Worm (Caenorhabditis elegans) whole organism, young adult: ENCODE results near the gene B0310.6.

Experiments used
- F22D6.2 ChIP-seq: sonication (generic microtip); optimal IDR thresholded peaks from 2 replicates; lab custom pipeline; 2016; ENCODE audit warnings: mild to moderate bottlenecking, missing genetic modification characterization, missing compliant biosample characterization
- F23B12.7 ChIP-seq: sonication (generic microtip); optimal IDR thresholded peaks from 2 replicates; lab custom pipeline; 2017; ENCODE audit warnings: missing genetic modification characterization, mild to moderate bottlenecking, missing compliant biosample characterization, antibody characterized with exemption, moderate library complexity; ENCODE audit not compliant: insufficient read depth
- F55B11.4 ChIP-seq: sonication (generic microtip); optimal IDR thresholded peaks from 2 replicates; lab custom pipeline; 2016; ENCODE audit warnings: missing compliant biosample characterization, missing genetic modification characterization, borderline replicate concordance; ENCODE audit not compliant: insufficient read depth
- K11D2.4 ChIP-seq: fragments of 200-800 bp; sonication (Bioruptor generic); IDR thresholded peaks from 2 replicates; pipeline ENCODE4 v1.3.6; 2022; ENCODE audit warnings: missing genetic modification reagents, missing genetic modification characterization, missing compliant biosample characterization
- K12H6.12 ChIP-seq: fragments of 200-800 bp; sonication (Bioruptor generic); optimal IDR thresholded peaks from 2 replicates; lab custom pipeline; 2018; ENCODE audit warnings: mild to moderate bottlenecking, missing genetic modification characterization, missing compliant biosample characterization
- T07F8.4 ChIP-seq: sonication (generic microtip); optimal IDR thresholded peaks from 2 replicates; lab custom pipeline; 2016; ENCODE audit warnings: mild to moderate bottlenecking, missing genetic modification characterization, moderate library complexity, missing compliant biosample characterization
- Y56A3A.18 ChIP-seq: fragments of 200-800 bp; sonication (Bioruptor generic); IDR thresholded peaks from 2 replicates; pipeline ENCODE4 v1.3.6; 2022; ENCODE audit warnings: missing genetic modification reagents, missing genetic modification characterization, missing compliant biosample characterization
- aptf-2 ChIP-seq: fragments of 200-800 bp; sonication (Bioruptor generic); conservative IDR thresholded peaks from 2 replicates; pipeline ENCODE4 v1.3.6; 2022; ENCODE audit warnings: missing genetic modification reagents, missing genetic modification characterization, missing compliant biosample characterization
- atf-7 ChIP-seq: sonication (generic microtip); optimal IDR thresholded peaks from 2 replicates; lab custom pipeline; 2017; ENCODE audit warnings: mild to moderate bottlenecking, missing genetic modification characterization, missing compliant biosample characterization
- athp-1 ChIP-seq: sonication (generic microtip); optimal IDR thresholded peaks from 2 replicates; lab custom pipeline; 2017; ENCODE audit warnings: mild to moderate bottlenecking, missing genetic modification characterization, missing compliant biosample characterization
- attf-5 ChIP-seq: fragments of 200-800 bp; sonication (Bioruptor generic); optimal IDR thresholded peaks from 2 replicates; lab custom pipeline; 2018; ENCODE audit warnings: mild to moderate bottlenecking, missing genetic modification characterization, missing compliant biosample characterization
- cebp-1 ChIP-seq, 2 experiments: fragments of 200-800 bp in 1 of 2; sonication (Bioruptor generic) in 1 of 2; sonication (generic microtip) in 1 of 2; IDR thresholded peaks in 1 of 2; optimal IDR thresholded peaks in 1 of 2; 2 replicates each; pipeline versions ENCODE4 v1.3.6 to Lab custom; 2017 to 2022; ENCODE audit warnings: missing compliant biosample characterization in 2 of 2, missing genetic modification characterization in 2 of 2, mild to moderate bottlenecking in 1 of 2, missing genetic modification reagents in 1 of 2, moderate library complexity in 1 of 2
- ceh-27 ChIP-seq: fragments of 200-800 bp; sonication (Bioruptor generic); optimal IDR thresholded peaks from 2 replicates; lab custom pipeline; 2018; ENCODE audit warnings: mild to moderate bottlenecking, missing genetic modification characterization, moderate library complexity, missing compliant biosample characterization
- ceh-40 ChIP-seq: fragments of 200-800 bp; sonication (Bioruptor generic); IDR thresholded peaks from 2 replicates; pipeline ENCODE4 v1.3.6; 2022; ENCODE audit warnings: missing genetic modification characterization, missing compliant biosample characterization
- ceh-58 ChIP-seq: fragments of 200-800 bp; sonication (Bioruptor generic); IDR thresholded peaks from 2 replicates; pipeline ENCODE4 v1.3.6; 2022; ENCODE audit warnings: missing genetic modification characterization, missing compliant biosample characterization
- ceh-79 ChIP-seq: sonication (generic microtip); optimal IDR thresholded peaks from 2 replicates; lab custom pipeline; 2017; ENCODE audit warnings: mild to moderate bottlenecking, missing genetic modification characterization, missing compliant biosample characterization
- dpl-1 ChIP-seq: fragments of 150-350 bp; optimal IDR thresholded peaks from 2 replicates; lab custom pipeline; 2014; ENCODE audit warnings: missing biosample characterization, missing genetic modification reagents, missing genetic modification characterization
- efl-1 ChIP-seq: fragments of 150-350 bp; optimal IDR thresholded peaks from 2 replicates; lab custom pipeline; 2014; ENCODE audit warnings: missing biosample characterization, missing genetic modification reagents, missing genetic modification characterization
- egrh-3 ChIP-seq: fragments of 200-800 bp; sonication (Bioruptor generic); IDR thresholded peaks from 2 replicates; pipeline ENCODE4 v1.3.6; 2022; ENCODE audit warnings: missing genetic modification reagents, missing genetic modification characterization, missing compliant biosample characterization
- gei-17 ChIP-seq: fragments of 200-800 bp; sonication (Bioruptor generic); optimal IDR thresholded peaks from 2 replicates; lab custom pipeline; 2018; ENCODE audit warnings: mild to moderate bottlenecking, missing genetic modification characterization, missing compliant biosample characterization
- hlh-12 ChIP-seq: sonication (generic microtip); optimal IDR thresholded peaks from 2 replicates; lab custom pipeline; 2016; ENCODE audit warnings: missing genetic modification characterization, missing compliant biosample characterization
- hmg-20 ChIP-seq: fragments of 200-800 bp; sonication (Bioruptor generic); IDR thresholded peaks from 2 replicates; pipeline ENCODE4 v1.3.6; 2022; ENCODE audit warnings: missing genetic modification reagents, missing genetic modification characterization, missing compliant biosample characterization
- hrde-1 ChIP-seq: sonication (generic microtip); optimal IDR thresholded peaks from 2 replicates; lab custom pipeline; 2016; ENCODE audit warnings: missing genetic modification characterization, mild to moderate bottlenecking, missing compliant biosample characterization, moderate library complexity, missing genotype, missing genetic modification reagents, borderline replicate concordance
- lin-35 ChIP-seq, 3 experiments: fragments of 150-350 bp in 2 of 3; sonication (generic microtip) in 1 of 3; optimal IDR thresholded peaks; 2 replicates each; lab custom pipeline; 2014 to 2018; ENCODE audit warnings: missing biosample characterization in 3 of 3, missing genetic modification characterization in 3 of 3, missing genetic modification reagents in 3 of 3
- lin-54 ChIP-seq: fragments of 200-800 bp; sonication (Bioruptor generic); optimal IDR thresholded peaks from 2 replicates; lab custom pipeline; 2018; ENCODE audit warnings: mild to moderate bottlenecking, missing genetic modification characterization, missing compliant biosample characterization
- madf-6 ChIP-seq: fragments of 200-800 bp; sonication (Bioruptor generic); IDR thresholded peaks from 2 replicates; pipeline ENCODE4 v1.3.6; 2022; ENCODE audit warnings: missing genetic modification reagents, missing genetic modification characterization, missing compliant biosample characterization
- mcd-1 ChIP-seq: fragments of 200-800 bp; sonication (Bioruptor generic); IDR thresholded peaks from 2 replicates; pipeline ENCODE4 v1.3.6; 2022; ENCODE audit warnings: missing genetic modification reagents, missing genetic modification characterization, missing compliant biosample characterization
- mel-28 ChIP-seq: sonication (generic microtip); optimal IDR thresholded peaks from 2 replicates; lab custom pipeline; 2016; ENCODE audit warnings: borderline replicate concordance, mild to moderate bottlenecking, missing genetic modification characterization, missing compliant biosample characterization
- mes-4 ChIP-seq: sonication (generic microtip); optimal IDR thresholded peaks from 2 replicates; lab custom pipeline; 2016; ENCODE audit warnings: missing genotype, missing genetic modification characterization, missing compliant biosample characterization
- nfya-1 ChIP-seq: sonication (generic microtip); optimal IDR thresholded peaks from 2 replicates; lab custom pipeline; 2017; ENCODE audit warnings: antibody characterized with exemption, missing compliant biosample characterization, missing genetic modification characterization, borderline replicate concordance; ENCODE audit not compliant: insufficient read depth
- nfya-2 ChIP-seq: fragments of 200-800 bp; sonication (Bioruptor generic); IDR thresholded peaks from 2 replicates; pipeline ENCODE4 v1.3.6; 2022; ENCODE audit warnings: missing genetic modification reagents, missing genetic modification characterization, missing compliant biosample characterization
- nhr-90 ChIP-seq: sonication (generic microtip); optimal IDR thresholded peaks from 2 replicates; lab custom pipeline; 2016; ENCODE audit warnings: missing genotype, mild to moderate bottlenecking, missing genetic modification characterization, missing compliant biosample characterization
- pha-4 ChIP-seq: fragments of 150-350 bp; sonication (generic microtip); optimal IDR thresholded peaks from 2 replicates; lab custom pipeline; 2014; ENCODE audit warnings: missing biosample characterization, missing genetic modification reagents, missing genetic modification characterization
- rcor-1 ChIP-seq: fragments of 200-800 bp; sonication (Bioruptor generic); IDR thresholded peaks from 2 replicates; pipeline ENCODE4 v1.3.6; 2022; ENCODE audit warnings: missing genetic modification reagents, missing genetic modification characterization, missing compliant biosample characterization
- rpc-1 ChIP-seq, 2 experiments: fragments of 150-350 bp in 1 of 2; sonication (generic microtip) in 1 of 2; optimal IDR thresholded peaks; 2 replicates each; lab custom pipeline; 2014 to 2018; ENCODE audit warnings: missing biosample characterization in 1 of 2, missing genetic modification characterization in 1 of 2, missing genetic modification reagents in 1 of 2, missing genotype in 1 of 2
- sea-2 ChIP-seq: fragments of 200-800 bp; sonication (Bioruptor generic); IDR thresholded peaks from 2 replicates; pipeline ENCODE4 v1.3.6; 2022; ENCODE audit warnings: missing genetic modification characterization, missing compliant biosample characterization
- sptf-2 ChIP-seq: fragments of 200-800 bp; sonication (Bioruptor generic); optimal IDR thresholded peaks from 2 replicates; lab custom pipeline; 2018; ENCODE audit warnings: mild to moderate bottlenecking, missing genetic modification characterization, missing compliant biosample characterization
- tlf-1 ChIP-seq: fragments of 200-800 bp; sonication (Bioruptor generic); optimal IDR thresholded peaks from 2 replicates; lab custom pipeline; 2018; ENCODE audit warnings: mild to moderate bottlenecking, missing genetic modification characterization, missing compliant biosample characterization
- unc-130 ChIP-seq: sonication (generic microtip); optimal IDR thresholded peaks from 2 replicates; lab custom pipeline; 2016; ENCODE audit warnings: missing genetic modification reagents, missing genetic modification characterization, missing compliant biosample characterization
- unc-62 ChIP-seq: fragments of 150-350 bp; optimal IDR thresholded peaks from 2 replicates; lab custom pipeline; 2014; ENCODE audit warnings: missing biosample characterization, missing genetic modification reagents, missing genetic modification characterization
- ztf-18 ChIP-seq: sonication (generic microtip); optimal IDR thresholded peaks from 2 replicates; lab custom pipeline; 2016; ENCODE audit warnings: missing genotype, mild to moderate bottlenecking, missing genetic modification characterization, missing compliant biosample characterization
- ztf-6 ChIP-seq: fragments of 200-800 bp; sonication (Bioruptor generic); IDR thresholded peaks from 2 replicates; pipeline ENCODE4 v1.3.6; 2022; ENCODE audit warnings: missing genetic modification reagents, missing genetic modification characterization, missing compliant biosample characterization

B0310.6 gene

ce11 chrX:489635-490105, 41.1 kb downstream of the B0310.6 start, which contains the start of gene egl-17 (continued):
- TF ChIP-seq ztf-18 (tag; lab: Kevin White, UChicago) (peak; percentile 72), pha-4 (no peak), mcd-1 (GFP tag; lab: Robert Waterston, UW) (peak; percentile 68), ceh-27 (GFP tag; lab: Kevin White, UChicago) (peak; percentile 86), nhr-90 (tag; lab: Kevin White, UChicago) (peak; percentile 96), Y56A3A.18 (GFP tag; lab: Robert Waterston, UW) (peak; percentile 85), mes-4 (tag; lab: Kevin White, UChicago) (peak; percentile 79), sptf-2 (peak; percentile 78), egrh-3 (no peak), ceh-79 (no peak), mel-28 (peak; percentile 73), T07F8.4 (tag; lab: Kevin White, UChicago) (peak; percentile 77), rpc-1 (optimal IDR thresholded peaks at IDR 0.05; lab: Kevin White, UChicago) (peak; percentile 98), rpc-1 (tag; optimal IDR thresholded peaks at IDR 0.05; lab: Kevin White, UChicago) (peak; percentile 99), hlh-12 (tag; lab: Kevin White, UChicago) (peak; percentile 79), hmg-20 (GFP tag; lab: Robert Waterston, UW) (peak; percentile 82), lin-35 (GFP tag; optimal IDR thresholded peaks at IDR 0.05; lab: Kevin White, UChicago) (peak in 1 of 3 experiments; percentile 79), unc-62 (GFP tag; lab: Kevin White, UChicago) (no peak), hrde-1 (tag; lab: Kevin White, UChicago) (peak; percentile 87), madf-6 (GFP tag; lab: Robert Waterston, UW) (peak; percentile 58), aptf-2 (0 out of 2 replicates have a peak, but pooled peaks have one; percentile 26), nfya-1 (tag; lab: Kevin White, UChicago) (no peak), F23B12.7 (tag; lab: Kevin White, UChicago) (peak; percentile 78), sea-2 (no peak), dpl-1 (GFP tag; lab: Kevin White, UChicago) (no peak), ztf-6 (peak; percentile 74; the same call in 1 of the 2 replicates), cebp-1 (GFP tag; IDR thresholded peaks at IDR 0.05; lab: Robert Waterston, UW) (no peak), cebp-1 (tag; optimal IDR thresholded peaks at IDR 0.05; lab: Kevin White, UChicago) (peak; percentile 82), tlf-1 (GFP tag; lab: Kevin White, UChicago) (peak; percentile 44), efl-1 (no peak), lin-54 (peak; percentile 65), ceh-40 (GFP tag; lab: Robert Waterston, UW) (peak; percentile 88), nfya-2 (0 out of 2 replicates have a peak, but pooled peaks have one; percentile 10), athp-1 (tag; lab: Kevin White, UChicago) (peak; percentile 87), K12H6.12 (tag; lab: Kevin White, UChicago) (peak; percentile 69), attf-5 (peak; percentile 77), F22D6.2 (tag; lab: Kevin White, UChicago) (peak; percentile 49), gei-17 (peak; percentile 75), rcor-1 (peak; percentile 87), atf-7 (tag; lab: Kevin White, UChicago) (peak; percentile 69), unc-130 (peak; percentile 58), K11D2.4 (GFP tag; lab: Robert Waterston, UW) (peak; percentile 66), ceh-58 (GFP tag; lab: Robert Waterston, UW) (0 out of 2 replicates have a peak, but pooled peaks have one; percentile 76), F55B11.4 (no peak)
